Fruit fly (Drosophila melanogaster): Measurements from ENCODE around the gene CG15771.

The CG15771 gene

dm6 chrX:5718476-5719012, 36.8 kb upstream of the CG15771 start (continued):
- TF ChIP-seq Xbp1 (GFP tag; optimal IDR thresholded peaks at IDR 0.05) (peak; percentile 43), CG12659 (GFP tag; optimal IDR thresholded peaks at IDR 0.05) (peak; percentile 61), Spps (tag; optimal IDR thresholded peaks at IDR 0.05) (no peak), wek (GFP tag; optimal IDR thresholded peaks at IDR 0.05) (no peak), CG4617 (GFP tag; optimal IDR thresholded peaks at IDR 0.05; ENCODE audit: borderline replicate concordance) (no peak), sr (GFP tag; IDR thresholded peaks at IDR 0.05) (no peak), B-H1 (GFP tag; IDR thresholded peaks at IDR 0.05) (peak; percentile 18; the same call in 1 of the 3 replicates), CG14441 (GFP tag; IDR thresholded peaks at IDR 0.05) (peak; percentile 56; the same call in 1 of the 2 replicates), ham (GFP tag; IDR thresholded peaks at IDR 0.05) (no peak), CG18476 (GFP tag; optimal IDR thresholded peaks at IDR 0.05) (no peak), CG10366 (GFP tag; IDR thresholded peaks at IDR 0.05) (peak; percentile 66), ase (GFP tag; IDR thresholded peaks at IDR 0.05) (peak; percentile 16; the same call in 1 of the 3 replicates), CG8944 (GFP tag; optimal IDR thresholded peaks at IDR 0.05) (no peak), Optix (GFP tag; IDR thresholded peaks at IDR 0.05) (peak; percentile 23; the same call in 1 of the 3 replicates), br (optimal IDR thresholded peaks at IDR 0.05) (no peak), Lim3 (GFP tag; IDR thresholded peaks at IDR 0.05) (no peak), CG31441 (GFP tag; IDR thresholded peaks at IDR 0.05) (0 out of 2 replicates have a peak, but pooled peaks have one; percentile 35), Fer1 (GFP tag; optimal IDR thresholded peaks at IDR 0.05) (peak; percentile 79), zfh1 (GFP tag; IDR thresholded peaks at IDR 0.05) (peak; percentile 61; the same call in 2 of the 3 replicates), nmo (GFP tag; optimal IDR thresholded peaks at IDR 0.05) (peak; percentile 24), phol (tag; optimal IDR thresholded peaks at IDR 0.05) (peak; percentile 10), CG9876 (GFP tag; optimal IDR thresholded peaks at IDR 0.05) (no peak), CG11398 (GFP tag; optimal IDR thresholded peaks at IDR 0.05) (no peak), lola (GFP tag; optimal IDR thresholded peaks at IDR 0.05) (no peak), CG17186 (GFP tag; optimal IDR thresholded peaks at IDR 0.05) (no peak), NC2β (GFP tag; optimal IDR thresholded peaks at IDR 0.05) (no peak), CG7987 (GFP tag; optimal IDR thresholded peaks at IDR 0.05) (no peak), CG18262 (tag; optimal IDR thresholded peaks at IDR 0.05) (peak; percentile 34), CG17829 (tag; optimal IDR thresholded peaks at IDR 0.05) (peak; percentile 5), D19B (GFP tag; optimal IDR thresholded peaks at IDR 0.05) (peak; percentile 50), CG10274 (GFP tag; optimal IDR thresholded peaks at IDR 0.05) (peak; percentile 38), vnd (GFP tag; IDR thresholded peaks at IDR 0.05; ENCODE audit: partially characterized antibody) (no peak), Bgb (GFP tag; IDR thresholded peaks at IDR 0.05; ENCODE audit: partially characterized antibody) (no peak), disco-r (GFP tag; optimal IDR thresholded peaks at IDR 0.05) (no peak), ash1 (GFP tag; optimal IDR thresholded peaks at IDR 0.05) (no peak), ci (GFP tag; IDR thresholded peaks at IDR 0.05) (peak; percentile 63; the same call in 1 of the 3 replicates), Nf-YA (GFP tag; IDR thresholded peaks at IDR 0.05) (no peak), CG6791 (GFP tag; IDR thresholded peaks at IDR 0.05; ENCODE audit: partially characterized antibody) (no peak), tx (GFP tag; optimal IDR thresholded peaks at IDR 0.05) (no peak), nerfin-1 (tag; optimal IDR thresholded peaks at IDR 0.05) (no peak), Dbx (GFP tag; IDR thresholded peaks at IDR 0.05) (peak; percentile 88), CG8290 (GFP tag; optimal IDR thresholded peaks at IDR 0.05) (no peak), CG8290 (tag; optimal IDR thresholded peaks at IDR 0.05) (peak in 1 of 2 experiments; percentile 3), Rx (GFP tag; IDR thresholded peaks at IDR 0.05) (peak; percentile 21; the same call in 1 of the 2 replicates), fd64A (GFP tag; optimal IDR thresholded peaks at IDR 0.05) (no peak), org-1 (GFP tag; optimal IDR thresholded peaks at IDR 0.05) (peak; percentile 2), run (tag; optimal IDR thresholded peaks at IDR 0.05) (peak; percentile 1), Camta (GFP tag; optimal IDR thresholded peaks at IDR 0.05) (no peak), Poxn (GFP tag; IDR thresholded peaks at IDR 0.05) (peak; percentile 51; the same call in 1 of the 2 replicates), CG34224 (GFP tag; IDR thresholded peaks at IDR 0.05; ENCODE audit: partially characterized antibody) (no peak), gro (GFP tag; optimal IDR thresholded peaks at IDR 0.05) (no peak)

Measured in whole organism, embryonic.